Worm (Caenorhabditis elegans): ENCODE measurements around the gene K08F4.12.

The K08F4.12 gene

ce11 chrIV:10153479-10153878, 15.6 kb downstream of the K08F4.12 start:
- no peak for TF ChIP-seq hlh-17 (GFP tag; optimal IDR thresholded peaks at IDR 0.05; ENCODE audit: borderline replicate concordance)
- TF ChIP-seq nhr-85 (tag), result no peak
- TF ChIP-seq efl-1 (optimal IDR thresholded peaks at IDR 0.05), result no peak
- peak in 1 of 2 experiments; percentile 88 for TF ChIP-seq efl-1 (GFP tag; optimal IDR thresholded peaks at IDR 0.05 in 1 of 2)
- TF ChIP-seq lin-14 (GFP tag; optimal IDR thresholded peaks at IDR 0.05), result no peak
- no peak for TF ChIP-seq lir-3 (tag; optimal IDR thresholded peaks at IDR 0.05; ENCODE audit: poor library complexity)

- TF ChIP-seq rnt-1 (tag; optimal IDR thresholded peaks at IDR 0.05), result peak; percentile 24
- no peak for TF ChIP-seq elt-3 (tag; optimal IDR thresholded peaks at IDR 0.05)
Observed at ce11 chrIV:10155475-10155874, 17.6 kb downstream of the K08F4.12 start, which contains the start of gene ttr-54. ttr-54 (plus strand) TSS chrIV:10155775.

ce11 chrIV:10157034-10157433, 19.1 kb downstream of the K08F4.12 start:
- no peak for TF ChIP-seq xbp-1 (tag; optimal IDR thresholded peaks at IDR 0.05)
- TF ChIP-seq alr-1 (tag; optimal IDR thresholded peaks at IDR 0.05; ENCODE audit: borderline replicate concordance), result no peak
- TF ChIP-seq irx-1 (tag; optimal IDR thresholded peaks at IDR 0.05), result no peak
- TF ChIP-seq hlh-4 (tag; optimal IDR thresholded peaks at IDR 0.05), result no peak
- no peak for TF ChIP-seq hpl-2 (GFP tag; optimal IDR thresholded peaks at IDR 0.05)
- TF ChIP-seq ets-5 (GFP tag; IDR thresholded peaks at IDR 0.05), result no peak
- no peak for TF ChIP-seq ztf-4 (tag; optimal IDR thresholded peaks at IDR 0.05)
- TF ChIP-seq snpc-4 (tag; optimal IDR thresholded peaks at IDR 0.05), result no peak
- TF ChIP-seq nhr-85 (tag), result no peak
- no peak for TF ChIP-seq mab-9 (GFP tag; IDR thresholded peaks at IDR 0.05)
- TF ChIP-seq tlp-1 (tag; optimal IDR thresholded peaks at IDR 0.05), result no peak
- TF ChIP-seq lsy-2 (tag; optimal IDR thresholded peaks at IDR 0.05), result no peak

- TF ChIP-seq pag-3 (tag; optimal IDR thresholded peaks at IDR 0.05; ENCODE audit: borderline replicate concordance, insufficient read depth) (no peak), ets-5 (GFP tag; IDR thresholded peaks at IDR 0.05) (no peak), dpl-1 (GFP tag; optimal IDR thresholded peaks at IDR 0.05) (no peak), mab-9 (GFP tag; IDR thresholded peaks at IDR 0.05) (no peak), irx-1 (tag; optimal IDR thresholded peaks at IDR 0.05) (no peak), C34B4.2 (tag; optimal IDR thresholded peaks at IDR 0.05) (no peak), egl-27 (tag; optimal IDR thresholded peaks at IDR 0.05) (no peak), nhr-12 (tag; optimal IDR thresholded peaks at IDR 0.05) (no peak), pqm-1 (tag; optimal IDR thresholded peaks at IDR 0.05) (no peak), nhr-76 (tag; optimal IDR thresholded peaks at IDR 0.05) (no peak), blmp-1 (tag; optimal IDR thresholded peaks at IDR 0.05) (no peak), ztf-11 (tag; optimal IDR thresholded peaks at IDR 0.05) (no peak)
Observed at ce11 chrIV:10157489-10158088, 19.7 kb downstream of the K08F4.12 start, which contains the start of gene ttr-53. ttr-53 (plus strand) TSS chrIV:10158038.

- TF ChIP-seq ces-1 (GFP tag; optimal IDR thresholded peaks at IDR 0.05), result no peak
- TF ChIP-seq fkh-8 (tag; optimal IDR thresholded peaks at IDR 0.05), result peak; percentile 6
- no peak for TF ChIP-seq pqm-1 (tag; optimal IDR thresholded peaks at IDR 0.05)
- TF ChIP-seq pax-3 (tag; optimal IDR thresholded peaks at IDR 0.05), result peak; percentile 25
Observed at ce11 chrIV:10161706-10162105, 23.8 kb downstream of the K08F4.12 start, which contains the start of gene pps-1. pps-1 (plus strand) TSS chrIV:10162006.

- TF ChIP-seq mep-1 (tag; optimal IDR thresholded peaks at IDR 0.05) (no peak), pax-3 (tag; optimal IDR thresholded peaks at IDR 0.05) (no peak), mef-2 (tag; optimal IDR thresholded peaks at IDR 0.05) (no peak), nhr-71 (tag; optimal IDR thresholded peaks at IDR 0.05) (no peak), ceh-8 (GFP tag; optimal IDR thresholded peaks at IDR 0.05) (no peak), fos-1 (tag; optimal IDR thresholded peaks at IDR 0.05) (no peak), nhr-28 (tag; optimal IDR thresholded peaks at IDR 0.05) (no peak), nhr-90 (tag; optimal IDR thresholded peaks at IDR 0.05; ENCODE audit: poor library complexity) (no peak), lin-14 (GFP tag; optimal IDR thresholded peaks at IDR 0.05) (no peak), lin-15B (tag; optimal IDR thresholded peaks at IDR 0.05) (no peak), nhr-77 (tag; optimal IDR thresholded peaks at IDR 0.05) (no peak), nhr-11 (tag; optimal IDR thresholded peaks at IDR 0.05) (no peak), lin-39 (tag; optimal IDR thresholded peaks at IDR 0.05) (no peak), ztf-11 (tag; optimal IDR thresholded peaks at IDR 0.05) (no peak), unc-30 (tag; optimal IDR thresholded peaks at IDR 0.05) (no peak), nhr-47 (tag; optimal IDR thresholded peaks at IDR 0.05) (no peak)
Observed at ce11 chrIV:10164086-10164485, 26.2 kb downstream of the K08F4.12 start.
